Fruit fly (Drosophila melanogaster): ENCODE measurements around the gene AP-1-2beta.

The AP-1-2beta gene

dm6 chrX:19730844-19731243, at the start of gene AP-1-2beta:
Gene AP-1-2beta, plus strand, starts transcription at chrX:19731004.
- TF ChIP-seq noc (tag; optimal IDR thresholded peaks at IDR 0.05), result no peak

- TF ChIP-seq noc (tag; optimal IDR thresholded peaks at IDR 0.05), result peak; percentile 42
Measured at dm6 chrX:19683040-19683875, 47.5 kb upstream of the AP-1-2beta start, which contains the start of the genes dome and Ubqn. Gene dome, minus strand, starts transcription at chrX:19683518. Gene Ubqn, plus strand, starts transcription at chrX:19683808.

DNA sequence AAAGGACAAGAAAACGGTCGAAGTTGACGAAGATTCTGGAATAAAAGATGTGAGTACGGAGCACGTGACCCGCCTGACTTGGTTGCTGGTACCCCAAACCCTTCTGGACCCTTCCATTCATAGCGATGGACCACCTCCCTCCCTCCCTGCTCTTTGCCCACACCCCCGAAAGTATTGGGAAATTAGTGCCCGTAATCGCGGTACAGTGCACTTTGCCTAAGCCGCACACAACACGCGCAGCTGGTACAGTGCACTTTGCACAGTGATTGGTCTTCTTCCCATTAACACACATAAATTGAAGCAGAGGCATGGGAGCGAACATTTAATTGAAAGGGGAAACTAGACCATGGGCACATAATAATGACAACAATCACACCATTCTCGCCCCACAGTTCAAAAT, 46.8 kb upstream of the AP-1-2beta start:
- TF ChIP-seq noc (tag; optimal IDR thresholded peaks at IDR 0.05), result no peak

DNA sequence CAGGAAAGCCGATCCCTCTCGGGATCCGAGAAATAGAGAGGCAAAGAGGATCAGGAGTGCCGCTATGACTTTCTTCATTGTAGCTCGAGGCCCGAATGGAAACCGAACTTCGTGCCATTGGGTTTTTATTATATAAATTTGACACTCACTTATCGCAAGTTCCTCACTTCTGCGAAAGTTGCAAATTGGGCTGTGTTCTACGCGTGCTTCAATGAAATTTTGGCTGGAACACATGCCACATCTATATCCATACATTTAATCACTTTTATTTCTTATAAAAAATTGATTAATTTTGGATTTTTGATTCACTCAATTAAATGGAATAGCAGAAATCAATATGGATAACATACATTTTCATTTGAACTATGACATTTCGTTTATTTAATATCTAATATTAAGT, 42.0 kb upstream of the AP-1-2beta start, which contains the start of gene CG14227:
CG14227 (minus strand) TSS at position 101 of the 400 bp plus-strand sequence.
- TF ChIP-seq noc (tag; optimal IDR thresholded peaks at IDR 0.05), result no peak

DNA sequence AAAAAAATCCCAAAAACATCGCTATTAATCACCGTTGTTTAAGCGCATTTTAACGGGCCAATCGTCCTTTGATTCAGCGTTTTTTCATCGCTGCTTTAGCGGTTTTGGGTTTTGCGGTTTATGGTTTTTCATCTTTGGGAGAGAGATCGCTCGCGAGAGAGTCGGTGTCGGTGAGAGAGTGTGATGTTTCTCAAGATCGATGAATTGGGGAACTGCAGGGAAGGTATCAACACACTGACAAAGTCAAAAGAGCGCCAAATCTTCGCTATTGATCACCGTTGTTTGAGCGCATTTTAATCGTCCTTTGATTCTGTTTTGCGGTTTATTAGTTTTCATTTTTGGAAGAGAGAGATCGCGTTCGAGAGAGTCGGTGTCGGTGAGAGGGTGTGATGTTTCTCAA, 40.8 kb upstream of the AP-1-2beta start:
- TF ChIP-seq noc (tag; optimal IDR thresholded peaks at IDR 0.05), result no peak

DNA sequence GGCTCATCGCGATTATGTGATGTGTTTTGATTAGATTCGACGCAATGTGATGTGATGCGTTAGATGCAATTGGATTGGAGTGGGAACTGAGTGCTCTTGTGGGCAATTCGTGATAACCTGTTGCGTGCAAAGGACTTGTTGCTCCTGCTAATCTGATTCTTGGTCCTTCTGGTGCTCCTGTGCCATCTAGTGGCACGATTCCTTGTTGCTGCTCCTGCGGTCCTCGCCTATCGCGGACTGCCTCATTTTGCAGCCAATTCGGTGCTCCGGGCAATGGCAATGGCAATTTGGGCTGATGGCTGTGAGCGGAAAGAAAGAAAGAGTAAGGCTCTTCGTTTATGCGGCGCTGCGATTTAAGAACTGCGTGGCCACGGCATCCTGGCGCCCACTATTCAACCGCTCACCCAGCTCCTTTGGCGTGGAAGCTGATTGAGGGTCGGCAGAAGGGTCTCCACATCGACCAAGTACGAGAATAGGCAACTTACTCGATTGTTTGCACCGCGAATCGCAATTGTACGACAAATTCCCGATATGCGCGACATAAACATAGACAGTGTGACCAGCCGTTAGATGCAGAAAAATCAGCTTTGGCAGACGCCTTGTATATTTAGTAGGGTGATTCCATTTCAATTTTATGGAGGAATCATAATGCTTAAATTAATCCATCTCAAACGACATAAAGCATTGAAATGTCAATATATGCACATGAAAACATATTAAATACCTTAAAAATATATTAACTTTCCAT, 37.7 kb upstream of the AP-1-2beta start, which contains the start of gene Mer:
Mer (minus strand) TSS at position 550 of the 748 bp plus-strand sequence.
- peak; percentile 77 for TF ChIP-seq noc (tag; optimal IDR thresholded peaks at IDR 0.05)

DNA sequence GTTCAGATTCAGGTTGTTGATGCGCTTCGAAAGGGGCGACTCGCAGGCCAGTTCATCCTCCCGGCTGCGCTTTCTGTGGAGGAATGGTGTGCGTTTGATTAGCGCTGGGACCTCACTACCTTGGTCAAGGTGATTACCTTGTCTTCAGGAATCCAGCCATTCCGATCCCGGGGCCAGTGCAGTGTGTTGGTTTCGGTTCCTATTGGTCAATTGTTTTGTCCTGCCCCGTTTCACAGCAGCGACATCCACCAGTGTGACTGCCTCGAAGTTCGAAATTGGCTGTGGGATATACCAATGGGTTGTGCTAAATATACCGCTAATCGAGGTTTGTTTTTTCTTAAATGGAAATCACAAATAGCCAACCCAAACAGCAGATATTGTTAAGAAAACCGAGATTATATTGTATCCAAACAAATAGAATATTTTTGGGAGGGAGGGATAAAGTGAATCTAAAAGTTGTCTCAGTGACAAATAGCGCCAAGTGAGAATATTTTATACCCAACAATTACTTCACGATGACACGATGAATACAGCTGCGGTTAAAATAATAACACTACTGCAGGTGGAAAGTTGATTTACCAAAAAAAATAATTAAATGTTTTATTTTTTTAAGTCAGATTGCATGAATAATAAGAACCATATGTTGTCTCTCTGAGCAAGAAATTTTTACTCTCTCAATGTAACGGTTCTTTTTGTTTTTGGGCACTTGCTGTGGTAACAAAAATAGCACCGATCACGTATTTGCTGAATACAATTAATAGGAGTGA, 35.8 kb upstream of the AP-1-2beta start, which contains the start of gene CG14229:
CG14229 (minus strand) TSS at position 459 of the 767 bp plus-strand sequence.
- no peak for TF ChIP-seq noc (tag; optimal IDR thresholded peaks at IDR 0.05)

dm6 chrX:19696845-19697244, 34.0 kb upstream of the AP-1-2beta start, which contains the start of gene Cdc42:
Gene Cdc42, plus strand, starts transcription at chrX:19697091.
- no peak for TF ChIP-seq noc (tag; optimal IDR thresholded peaks at IDR 0.05)

DNA sequence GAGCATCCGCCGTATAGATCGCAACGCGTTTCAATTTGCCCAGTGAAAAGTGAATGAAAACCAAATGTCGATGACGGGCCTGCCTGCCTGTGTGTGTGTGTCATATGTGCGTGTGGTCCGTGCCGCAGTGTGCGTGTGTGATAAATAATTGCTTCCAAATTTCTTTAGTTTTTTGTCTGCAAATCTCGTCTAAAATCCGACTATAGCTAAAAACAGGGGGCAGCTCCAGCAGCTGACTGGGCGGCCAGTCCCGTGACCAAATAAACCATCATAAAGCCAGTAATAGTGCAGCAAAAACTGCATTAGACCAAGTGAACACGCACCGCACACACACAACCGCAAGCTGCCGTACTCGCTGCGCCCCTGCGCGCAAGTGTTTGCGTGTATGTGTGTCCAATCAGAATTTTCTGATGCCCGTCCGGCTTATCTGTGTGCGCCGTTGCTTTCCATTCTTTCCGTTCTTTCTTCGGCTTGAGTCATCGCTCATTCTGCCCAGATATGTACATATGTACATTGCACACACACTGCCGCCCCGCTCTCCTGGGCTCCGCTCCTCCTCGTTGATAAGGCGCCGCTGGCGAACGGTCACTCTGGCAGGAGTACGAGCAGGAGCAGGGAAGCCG, 33.4 kb upstream of the AP-1-2beta start:
- TF ChIP-seq noc (tag; optimal IDR thresholded peaks at IDR 0.05), result no peak

- TF ChIP-seq noc (tag; optimal IDR thresholded peaks at IDR 0.05), result no peak
Measured at dm6 chrX:19701611-19702010, 29.2 kb upstream of the AP-1-2beta start, which contains the start of gene Tcs4. Gene Tcs4, minus strand, starts transcription at chrX:19701755.

dm6 chrX:19704083-19704482, 26.7 kb upstream of the AP-1-2beta start, which contains the start of the genes CG14230 and CG14232:
Gene CG14230, plus strand, starts transcription at chrX:19704176.
Gene CG14232, minus strand, starts transcription at chrX:19704259.
- TF ChIP-seq noc (tag; optimal IDR thresholded peaks at IDR 0.05), result peak; percentile 16

DNA sequence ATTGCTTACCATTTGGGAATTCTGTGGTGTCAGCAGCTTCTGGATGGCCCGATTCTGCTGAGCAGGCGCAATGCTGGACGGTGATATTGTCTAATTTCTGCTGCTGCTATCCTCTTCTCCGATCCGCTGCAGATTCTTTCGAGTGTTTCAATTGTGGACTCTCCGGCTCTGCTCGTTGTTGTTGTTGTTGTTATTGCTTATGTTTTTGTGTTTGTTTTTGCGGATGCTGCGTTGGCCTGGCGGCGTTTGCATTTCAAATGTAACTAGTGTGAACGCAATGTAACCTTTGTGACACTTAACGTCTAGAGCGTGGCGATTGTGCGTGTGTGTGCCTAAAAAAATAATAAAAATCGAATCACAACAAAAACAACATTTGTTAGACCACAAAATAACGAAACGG, 18.9 kb upstream of the AP-1-2beta start:
- no peak for TF ChIP-seq noc (tag; optimal IDR thresholded peaks at IDR 0.05)

- TF ChIP-seq noc (tag; optimal IDR thresholded peaks at IDR 0.05), result no peak
Measured at dm6 chrX:19712898-19713627, 17.7 kb upstream of the AP-1-2beta start, which contains the start of gene meso18E. Gene meso18E, minus strand, starts transcription at chrX:19713045.

DNA sequence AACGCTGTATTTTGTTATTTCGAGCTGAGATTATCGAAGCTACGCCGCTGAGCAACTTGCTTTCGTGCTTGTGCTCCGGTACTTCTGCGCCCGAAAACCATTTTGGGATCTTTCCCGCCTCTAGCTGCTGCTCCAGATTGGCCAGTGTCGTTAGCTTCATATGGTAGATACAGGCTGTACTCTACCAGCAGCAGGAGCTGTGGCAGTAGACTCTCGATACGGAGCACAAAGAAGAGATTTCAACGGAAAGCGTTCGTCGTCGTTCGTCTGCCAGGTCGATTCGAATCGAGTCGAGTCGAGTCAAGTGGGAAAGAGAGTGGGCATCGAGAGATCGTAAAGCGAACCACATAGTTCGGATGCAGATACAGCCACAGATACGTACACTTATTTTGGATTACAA, 16.0 kb upstream of the AP-1-2beta start:
- no peak for TF ChIP-seq noc (tag; optimal IDR thresholded peaks at IDR 0.05)

Data from whole organism, larva.